Worm (Caenorhabditis elegans): ENCODE measurements around the gene abhd-3.2.

- TF ChIP-seq W03F9.2 (tag; optimal IDR thresholded peaks at IDR 0.05): no peak
- no peak for TF ChIP-seq dao-5 (tag; optimal IDR thresholded peaks at IDR 0.05)
- no peak for TF ChIP-seq him-1 (tag; optimal IDR thresholded peaks at IDR 0.05)
Measured at ce11 chrX:938269-938883, 39.4 kb downstream of the abhd-3.2 start, which contains the start of gene F53H8.3.

All from whole organism, L4/young adult.